Fruit fly (Drosophila melanogaster): ENCODE results near the gene CG34028.
A peak's percentile ranks its signal among the peaks of the same experiment; 100 is the strongest.

Gene CG34028

DNA sequence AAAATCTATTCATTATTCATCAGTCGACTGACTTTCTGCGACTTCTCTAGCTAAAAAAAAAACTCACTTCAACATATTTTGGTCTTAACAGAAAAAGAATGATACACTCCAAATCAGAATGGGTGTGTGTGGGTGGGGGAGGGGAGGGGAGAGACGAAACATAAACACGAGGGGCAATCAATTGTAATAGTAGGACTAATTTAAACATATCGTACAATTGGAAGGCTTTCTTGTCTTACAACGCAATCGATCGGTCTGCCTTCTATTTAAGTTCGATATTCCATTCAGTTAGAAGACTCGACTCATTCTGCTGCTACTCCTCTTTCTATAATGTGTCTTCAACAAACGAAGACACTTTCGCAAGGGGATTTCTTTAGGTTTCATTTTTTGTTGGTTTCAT, 39.9 kb downstream of the CG34028 start:
- TF ChIP-seq esn (GFP tag; optimal IDR thresholded peaks at IDR 0.05): no peak
- no peak for TF ChIP-seq Smox (GFP tag; optimal IDR thresholded peaks at IDR 0.05)
- TF ChIP-seq CG31627 (GFP tag; optimal IDR thresholded peaks at IDR 0.05): no peak
- no peak for TF ChIP-seq spab (GFP tag; optimal IDR thresholded peaks at IDR 0.05)
- TF ChIP-seq dac (GFP tag; optimal IDR thresholded peaks at IDR 0.05): no peak
- TF ChIP-seq cyc (GFP tag; optimal IDR thresholded peaks at IDR 0.05): no peak
- TF ChIP-seq CG16779 (tag; optimal IDR thresholded peaks at IDR 0.05): no peak
- TF ChIP-seq svp (GFP tag): no peak
- TF ChIP-seq Sox15 (GFP tag; optimal IDR thresholded peaks at IDR 0.05): no peak
- TF ChIP-seq acj6 (GFP tag; optimal IDR thresholded peaks at IDR 0.05): no peak
- no peak for TF ChIP-seq salr (GFP tag; optimal IDR thresholded peaks at IDR 0.05)
- no peak for TF ChIP-seq Ets96B (tag; optimal IDR thresholded peaks at IDR 0.05)
- TF ChIP-seq CG11294 (GFP tag; IDR thresholded peaks at IDR 0.05): no peak
- no peak for TF ChIP-seq Hr38 (GFP tag; optimal IDR thresholded peaks at IDR 0.05)
- no peak for TF ChIP-seq Blimp-1 (GFP tag; optimal IDR thresholded peaks at IDR 0.05)
- no peak for TF ChIP-seq pdm3 (GFP tag; optimal IDR thresholded peaks at IDR 0.05)
- TF ChIP-seq OdsH (GFP tag; optimal IDR thresholded peaks at IDR 0.05): no peak

DNA sequence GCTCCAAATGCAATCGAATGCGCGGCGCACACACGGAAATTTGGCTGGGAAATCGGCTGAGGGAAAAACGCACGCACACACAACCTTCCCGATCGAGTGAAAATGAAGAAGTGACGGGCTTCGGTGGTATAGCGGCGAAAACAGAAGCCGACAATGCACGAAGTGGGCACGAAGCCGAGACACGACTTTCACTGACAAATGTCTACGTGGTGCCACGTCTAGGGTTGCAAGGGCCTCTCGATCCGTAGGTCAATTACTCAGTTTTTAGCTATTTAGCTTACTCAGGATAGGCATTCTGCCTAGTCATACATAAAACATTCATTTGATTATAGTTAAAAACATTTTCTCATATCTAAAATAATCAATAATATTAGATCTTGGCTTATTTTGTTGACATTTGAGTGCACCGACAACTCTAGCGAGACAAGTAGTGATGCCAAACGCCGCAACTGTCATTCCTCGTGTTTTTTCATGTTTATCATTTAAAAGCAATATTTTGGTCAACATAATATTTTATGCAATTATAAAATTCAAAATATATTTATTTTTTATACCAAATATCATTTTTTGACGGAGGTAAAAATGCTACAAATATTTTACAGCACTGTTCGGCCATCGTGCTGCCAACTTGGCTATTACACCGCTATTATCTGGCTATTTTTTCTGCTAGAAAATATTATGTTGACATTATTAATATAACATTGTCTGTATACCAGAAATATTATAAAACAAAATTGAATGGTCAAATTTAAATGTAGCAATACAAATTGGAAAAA, 42.4 kb downstream of the CG34028 start:
- TF ChIP-seq CG11294 (GFP tag; IDR thresholded peaks at IDR 0.05) (peak; percentile 77), svp (GFP tag) (peak; percentile 96), cyc (GFP tag; optimal IDR thresholded peaks at IDR 0.05) (peak; percentile 85), Hr38 (GFP tag; optimal IDR thresholded peaks at IDR 0.05) (no peak), CG32006 (GFP tag; optimal IDR thresholded peaks at IDR 0.05) (peak; percentile 87), fd59A (GFP tag; optimal IDR thresholded peaks at IDR 0.05) (peak; percentile 77), CG9139 (GFP tag; optimal IDR thresholded peaks at IDR 0.05) (peak; percentile 75), salr (GFP tag; optimal IDR thresholded peaks at IDR 0.05) (peak; percentile 60 to 74), pdm3 (GFP tag; optimal IDR thresholded peaks at IDR 0.05) (peak; percentile 91), dac (GFP tag; optimal IDR thresholded peaks at IDR 0.05) (peak; percentile 84), fd85E (GFP tag; optimal IDR thresholded peaks at IDR 0.05) (peak; percentile 68), OdsH (GFP tag; optimal IDR thresholded peaks at IDR 0.05) (peak; percentile 90), CG8319 (GFP tag; optimal IDR thresholded peaks at IDR 0.05) (peak; percentile 78), fkh (GFP tag; optimal IDR thresholded peaks at IDR 0.05) (peak; percentile 75), Gug (GFP tag; IDR thresholded peaks at IDR 0.05) (peak; percentile 83), CG6276 (GFP tag; optimal IDR thresholded peaks at IDR 0.05) (peak; percentile 80), CG6792 (GFP tag; optimal IDR thresholded peaks at IDR 0.05) (peak; percentile 90), Eip75B (GFP tag; optimal IDR thresholded peaks at IDR 0.05) (peak; percentile 88), net (GFP tag; optimal IDR thresholded peaks at IDR 0.05) (peak; percentile 90), CG8119 (GFP tag; IDR thresholded peaks at IDR 0.05) (peak; percentile 88), vri (GFP tag; optimal IDR thresholded peaks at IDR 0.05) (peak; percentile 88), Hr39 (GFP tag; optimal IDR thresholded peaks at IDR 0.05) (peak; percentile 83), Lpt (GFP tag; optimal IDR thresholded peaks at IDR 0.05) (peak; percentile 70), CG3919 (GFP tag; optimal IDR thresholded peaks at IDR 0.05) (peak; percentile 88), acj6 (GFP tag; optimal IDR thresholded peaks at IDR 0.05) (peak; percentile 90), Blimp-1 (GFP tag; optimal IDR thresholded peaks at IDR 0.05) (peak; percentile 92), topi (GFP tag; optimal IDR thresholded peaks at IDR 0.05) (peak; percentile 85), CG11902 (GFP tag; optimal IDR thresholded peaks at IDR 0.05) (peak; percentile 54), dsx (GFP tag; optimal IDR thresholded peaks at IDR 0.05; ENCODE audit: poor library complexity, severe bottlenecking) (peak; percentile 82), Eip93F (GFP tag; optimal IDR thresholded peaks at IDR 0.05) (peak; percentile 86), CG8632 (GFP tag; optimal IDR thresholded peaks at IDR 0.05) (peak; percentile 91), CG1621 (tag; optimal IDR thresholded peaks at IDR 0.05) (peak; percentile 83), Sox102F (GFP tag; optimal IDR thresholded peaks at IDR 0.05) (peak; percentile 90), CG31627 (GFP tag; optimal IDR thresholded peaks at IDR 0.05) (peak; percentile 87), CG6854 (GFP tag; optimal IDR thresholded peaks at IDR 0.05) (peak; percentile 82), Eip78C (GFP tag) (peak; percentile 94), Sox14 (GFP tag; optimal IDR thresholded peaks at IDR 0.05) (peak; percentile 89), Hr4 (GFP tag; optimal IDR thresholded peaks at IDR 0.05) (peak; percentile 80), spab (GFP tag; optimal IDR thresholded peaks at IDR 0.05) (peak; percentile 81), lz (GFP tag; optimal IDR thresholded peaks at IDR 0.05) (peak; percentile 88), Met (GFP tag; optimal IDR thresholded peaks at IDR 0.05) (peak; percentile 90), Smox (GFP tag; optimal IDR thresholded peaks at IDR 0.05) (peak; percentile 92), CG15336 (GFP tag; IDR thresholded peaks at IDR 0.05) (peak; percentile 91)
